Worm (Caenorhabditis elegans) whole organism, L3 larva: ENCODE measurements around the gene cyp-35B2.

Source experiments
- R02D3.7 ChIP-seq: fragments of 150-350 bp; optimal IDR thresholded peaks from 2 replicates; lab custom pipeline; 2014; ENCODE audit warnings: missing biosample characterization, missing genetic modification characterization
- ZK546.5 ChIP-seq: sonication (generic microtip); optimal IDR thresholded peaks from 2 replicates; lab custom pipeline; 2017; ENCODE audit warnings: missing biosample characterization, missing genetic modification characterization
- aly-2 ChIP-seq: fragments of 150-350 bp; optimal IDR thresholded peaks from 2 replicates; lab custom pipeline; 2014; ENCODE audit warnings: missing biosample characterization, missing genetic modification characterization
- ceh-16 ChIP-seq: sonication (generic microtip); optimal IDR thresholded peaks from 2 replicates; lab custom pipeline; 2017; ENCODE audit warnings: missing biosample characterization, missing genetic modification characterization
- ceh-28 ChIP-seq: fragments of 150-350 bp; optimal IDR thresholded peaks from 2 replicates; lab custom pipeline; 2014; ENCODE audit warnings: missing biosample characterization, missing genetic modification reagents, missing genetic modification characterization
- daf-12 ChIP-seq: fragments of 150-350 bp; optimal IDR thresholded peaks from 2 replicates; lab custom pipeline; 2014; ENCODE audit warnings: missing biosample characterization, missing genetic modification reagents, missing genetic modification characterization
- egl-27 ChIP-seq: sonication (generic microtip); optimal IDR thresholded peaks from 4 replicates; lab custom pipeline; 2017; ENCODE audit warnings: missing biosample characterization, missing genetic modification reagents, missing genetic modification characterization
- egl-5 ChIP-seq: fragments of 150-350 bp; optimal IDR thresholded peaks from 2 replicates; lab custom pipeline; 2017; ENCODE audit warnings: missing biosample characterization, missing genetic modification reagents, missing genetic modification characterization, inconsistent platforms
- elt-1 ChIP-seq: fragments of 150-350 bp; optimal IDR thresholded peaks from 2 replicates; lab custom pipeline; 2014; ENCODE audit warnings: missing biosample characterization, missing genetic modification characterization
- elt-2 ChIP-seq: sonication (generic microtip); optimal IDR thresholded peaks from 2 replicates; lab custom pipeline; 2016; ENCODE audit warnings: missing genetic modification reagents, mild to moderate bottlenecking, missing genetic modification characterization, missing compliant biosample characterization
- elt-3 ChIP-seq, 3 experiments: fragments of 150-350 bp in 1 of 3; sonication (generic microtip) in 2 of 3; optimal IDR thresholded peaks; 2 replicates in 2 of 3; 4 replicates in 1 of 3; lab custom pipeline; 2014 to 2017; ENCODE audit warnings: missing biosample characterization in 3 of 3, missing genetic modification characterization in 3 of 3
- eor-1 ChIP-seq, 2 experiments: fragments of 150-350 bp; optimal IDR thresholded peaks; 2 replicates each; lab custom pipeline; 2014 to 2018; ENCODE audit warnings: missing biosample characterization in 2 of 2, missing genetic modification characterization in 2 of 2
- fkh-10 ChIP-seq: sonication (generic microtip); optimal IDR thresholded peaks from 2 replicates; lab custom pipeline; 2017; ENCODE audit warnings: missing biosample characterization, missing genetic modification reagents, missing genetic modification characterization
- fos-1 ChIP-seq: fragments of 150-350 bp; optimal IDR thresholded peaks from 2 replicates; lab custom pipeline; 2014; ENCODE audit warnings: missing biosample characterization, missing genetic modification characterization
- hmg-11 ChIP-seq: sonication (generic microtip); optimal IDR thresholded peaks from 2 replicates; lab custom pipeline; 2016; ENCODE audit warnings: missing genetic modification characterization, missing compliant biosample characterization
- jun-1 ChIP-seq: fragments of 150-350 bp; optimal IDR thresholded peaks from 2 replicates; lab custom pipeline; 2014; ENCODE audit warnings: missing biosample characterization, missing genetic modification reagents, missing genetic modification characterization
- lin-15B ChIP-seq: fragments of 150-350 bp; optimal IDR thresholded peaks from 2 replicates; lab custom pipeline; 2014; ENCODE audit warnings: missing biosample characterization, missing genetic modification characterization
- lin-39 ChIP-seq: fragments of 150-350 bp; optimal IDR thresholded peaks from 2 replicates; lab custom pipeline; 2018; ENCODE audit warnings: missing biosample characterization, missing genetic modification reagents, missing genetic modification characterization
- mdl-1 ChIP-seq: fragments of 150-350 bp; optimal IDR thresholded peaks from 2 replicates; lab custom pipeline; 2014; ENCODE audit warnings: missing biosample characterization, missing genetic modification characterization
- mml-1 ChIP-seq: fragments of 150-350 bp; sonication (generic microtip); optimal IDR thresholded peaks from 3 replicates; lab custom pipeline; 2014; ENCODE audit warnings: missing biosample characterization, missing genetic modification characterization
- nhr-12 ChIP-seq: fragments of 150-350 bp; optimal IDR thresholded peaks from 2 replicates; lab custom pipeline; 2014; ENCODE audit warnings: missing biosample characterization, missing genetic modification characterization
- nhr-237 ChIP-seq: fragments of 150-350 bp; optimal IDR thresholded peaks from 2 replicates; lab custom pipeline; 2014; ENCODE audit warnings: missing biosample characterization, missing genetic modification characterization
- nhr-25 ChIP-seq: sonication (generic microtip); optimal IDR thresholded peaks from 2 replicates; lab custom pipeline; 2017; ENCODE audit warnings: missing biosample characterization, missing genetic modification characterization
- nhr-28 ChIP-seq: fragments of 150-350 bp; optimal IDR thresholded peaks from 2 replicates; lab custom pipeline; 2014; ENCODE audit warnings: missing biosample characterization, missing genetic modification characterization
- nhr-43 ChIP-seq: sonication (generic microtip); optimal IDR thresholded peaks from 2 replicates; lab custom pipeline; 2016; ENCODE audit warnings: mild to moderate bottlenecking, missing genetic modification characterization, missing compliant biosample characterization; ENCODE audit not compliant: poor library complexity, severe bottlenecking
- nhr-67 ChIP-seq: fragments of 150-350 bp; optimal IDR thresholded peaks from 2 replicates; lab custom pipeline; 2014; ENCODE audit warnings: missing biosample characterization, missing genetic modification characterization
- nhr-76 ChIP-seq: fragments of 150-350 bp; sonication (generic microtip); optimal IDR thresholded peaks from 5 replicates; lab custom pipeline; 2014; ENCODE audit warnings: missing biosample characterization, missing genetic modification characterization
- pqm-1 ChIP-seq: fragments of 150-350 bp; optimal IDR thresholded peaks from 2 replicates; lab custom pipeline; 2017; ENCODE audit warnings: missing biosample characterization, missing genetic modification characterization, inconsistent platforms
- sea-2 ChIP-seq: fragments of 150-350 bp; sonication (generic microtip); optimal IDR thresholded peaks from 4 replicates; lab custom pipeline; 2014; ENCODE audit warnings: missing biosample characterization, missing genetic modification reagents, missing genetic modification characterization
- snpc-4 ChIP-seq: fragments of 150-350 bp; optimal IDR thresholded peaks from 2 replicates; lab custom pipeline; 2014; ENCODE audit warnings: missing biosample characterization, missing genetic modification characterization
- tbx-2 ChIP-seq: sonication (generic microtip); optimal IDR thresholded peaks from 2 replicates; lab custom pipeline; 2016; ENCODE audit warnings: mild to moderate bottlenecking, missing genetic modification characterization, missing compliant biosample characterization
- unc-39 ChIP-seq: sonication (generic microtip); optimal IDR thresholded peaks from 4 replicates; lab custom pipeline; 2017; ENCODE audit warnings: missing biosample characterization, missing genetic modification characterization
- unc-62 ChIP-seq: fragments of 150-350 bp; sonication (generic microtip); optimal IDR thresholded peaks from 4 replicates; lab custom pipeline; 2014; ENCODE audit warnings: missing biosample characterization, missing genetic modification reagents, missing genetic modification characterization
- ztf-11 ChIP-seq: fragments of 150-350 bp; optimal IDR thresholded peaks from 2 replicates; lab custom pipeline; 2014; ENCODE audit warnings: missing biosample characterization, missing genetic modification characterization
- ztf-4 ChIP-seq: fragments of 150-350 bp; optimal IDR thresholded peaks from 2 replicates; lab custom pipeline; 2014; ENCODE audit warnings: missing biosample characterization, missing genetic modification characterization

Gene cyp-35B2

DNA sequence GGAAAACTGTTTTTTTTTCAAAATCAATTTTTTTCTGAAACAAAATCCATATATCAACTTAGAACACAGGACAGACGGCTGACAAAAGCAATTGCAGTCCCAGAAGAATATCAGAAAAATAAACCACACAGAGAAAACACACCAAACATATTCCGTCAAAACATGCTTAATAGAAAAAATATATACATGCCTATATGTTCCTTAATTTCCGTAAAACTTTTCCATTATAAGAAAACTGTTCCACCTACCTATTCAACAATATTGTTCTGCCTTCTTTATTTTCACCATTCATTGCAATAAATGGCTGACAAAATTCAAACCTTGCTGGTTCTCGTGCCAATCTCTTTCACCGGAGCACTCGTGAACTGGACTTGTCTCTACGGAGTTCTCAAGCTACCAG, 10.6 kb upstream of the cyp-35B2 start, which contains the start of gene srx-63:
TSS of gene srx-63 (plus strand) at position 301 of the 400 bp plus-strand sequence.
- TF ChIP-seq nhr-67 (tag; lab: Kevin White, UChicago) (no peak), fos-1 (tag; lab: Kevin White, UChicago) (no peak), hmg-11 (tag; lab: Kevin White, UChicago) (no peak), elt-2 (tag; lab: Kevin White, UChicago) (no peak), ceh-16 (no peak), egl-27 (tag; lab: Kevin White, UChicago) (no peak), nhr-28 (tag; lab: Kevin White, UChicago) (no peak), nhr-12 (no peak), mdl-1 (tag; lab: Kevin White, UChicago) (no peak), sea-2 (no peak), ZK546.5 (tag; lab: Kevin White, UChicago) (no peak), nhr-43 (tag; lab: Kevin White, UChicago) (no peak), R02D3.7 (tag; lab: Kevin White, UChicago) (no peak), nhr-237 (tag; lab: Kevin White, UChicago) (no peak), snpc-4 (no peak), daf-12 (tag; lab: Kevin White, UChicago) (no peak), unc-39 (no peak)

DNA sequence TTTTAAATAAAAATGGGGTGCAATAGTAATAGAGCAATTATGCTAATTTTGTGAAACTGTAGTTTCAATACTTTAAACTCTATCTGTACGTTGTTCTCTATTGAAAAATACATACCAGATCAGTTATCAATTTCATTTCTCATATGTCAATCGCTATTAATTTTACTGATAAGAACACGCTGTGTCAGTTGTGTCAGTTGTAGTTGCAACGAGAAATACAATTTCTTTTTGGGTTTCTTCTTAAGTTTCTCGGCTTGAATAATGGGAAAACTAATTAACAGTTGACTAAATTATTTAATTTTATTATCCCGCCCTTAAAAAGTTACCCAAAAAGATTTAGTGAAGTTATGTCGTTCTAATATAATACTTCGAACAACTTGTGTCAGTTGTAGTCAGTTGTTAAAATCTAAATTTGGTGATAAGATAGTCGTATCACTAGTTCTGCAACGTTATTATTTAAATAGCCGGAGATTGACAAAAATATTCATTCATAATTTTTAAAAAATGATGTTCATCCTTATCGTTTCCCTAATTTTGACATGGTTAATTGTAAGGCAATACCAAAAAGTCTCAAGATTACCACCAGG, 6.0 kb upstream of the cyp-35B2 start, which contains the start of gene cyp-35A5:
TSS of gene cyp-35A5 (plus strand) at position 435 of the 587 bp plus-strand sequence.
- TF ChIP-seq eor-1 (tag; optimal IDR thresholded peaks at IDR 0.05; lab: Kevin White, UChicago) (no peak), lin-39 (tag; lab: Kevin White, UChicago) (no peak), ztf-4 (no peak), nhr-12 (no peak), egl-27 (tag; lab: Kevin White, UChicago) (no peak), nhr-28 (tag; lab: Kevin White, UChicago) (no peak), nhr-25 (no peak), ceh-16 (no peak), elt-1 (tag; lab: Kevin White, UChicago) (no peak), tbx-2 (tag; lab: Kevin White, UChicago) (no peak), jun-1 (tag; lab: Kevin White, UChicago) (no peak), pqm-1 (tag; lab: Kevin White, UChicago) (peak; percentile 0), hmg-11 (tag; lab: Kevin White, UChicago) (no peak), elt-2 (tag; lab: Kevin White, UChicago) (peak; percentile 78)

DNA sequence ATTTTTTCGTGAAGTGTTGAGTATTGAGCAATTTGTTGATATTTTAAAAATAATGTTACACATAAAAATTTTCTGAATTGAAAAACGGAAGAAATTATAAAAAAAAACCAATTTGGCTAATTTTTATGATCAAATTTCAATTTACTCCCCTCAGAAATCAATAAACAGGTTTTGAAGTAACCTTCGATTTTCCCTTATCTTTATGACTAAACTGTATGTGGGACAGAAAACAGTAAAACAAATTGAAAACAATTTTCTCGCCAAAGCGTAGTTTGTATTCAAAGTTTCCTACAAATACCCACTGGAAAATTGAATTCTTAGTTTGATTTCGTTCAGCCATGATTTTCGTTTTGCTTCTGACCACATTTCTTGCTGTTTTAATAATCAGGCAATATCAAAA, 3.2 kb upstream of the cyp-35B2 start, which contains the start of gene cyp-35B1:
TSS of gene cyp-35B1 (plus strand) at position 244 of the 400 bp plus-strand sequence.
- TF ChIP-seq elt-3 (tag; optimal IDR thresholded peaks at IDR 0.05; lab: Kevin White, UChicago) (no peak), nhr-67 (tag; lab: Kevin White, UChicago) (no peak), nhr-76 (tag; lab: Kevin White, UChicago) (no peak), hmg-11 (tag; lab: Kevin White, UChicago) (no peak), R02D3.7 (tag; lab: Kevin White, UChicago) (no peak), ceh-28 (tag; lab: Kevin White, UChicago) (peak; percentile 19), daf-12 (tag; lab: Kevin White, UChicago) (no peak), unc-39 (no peak)

DNA sequence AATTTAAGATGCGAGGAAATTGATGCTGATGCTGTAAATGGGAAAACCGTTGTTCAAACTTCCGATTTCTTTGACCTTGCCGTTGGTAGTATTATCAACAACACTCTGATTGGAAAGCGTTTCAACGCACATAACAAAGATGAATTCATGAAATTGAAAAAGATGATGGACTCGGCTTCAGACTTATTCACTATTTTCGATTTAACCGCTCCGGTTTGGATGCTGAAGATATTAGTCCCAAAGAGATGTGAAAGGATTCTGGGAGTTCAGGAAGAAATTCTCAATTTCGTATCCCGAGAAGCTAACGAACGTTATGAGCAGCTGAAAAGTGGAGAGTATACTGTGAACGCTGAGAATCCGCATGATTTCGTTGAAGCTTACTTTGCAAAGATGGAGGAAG, 1.4 kb downstream of the cyp-35B2 start:
- TF ChIP-seq egl-5 (no peak), hmg-11 (tag; lab: Kevin White, UChicago) (no peak), ceh-28 (tag; lab: Kevin White, UChicago) (no peak), lin-39 (tag; lab: Kevin White, UChicago) (no peak), elt-1 (tag; lab: Kevin White, UChicago) (no peak), nhr-43 (tag; lab: Kevin White, UChicago) (no peak), mml-1 (tag; lab: Kevin White, UChicago) (no peak), unc-39 (no peak), tbx-2 (tag; lab: Kevin White, UChicago) (no peak), sea-2 (no peak), nhr-237 (tag; lab: Kevin White, UChicago) (no peak), daf-12 (tag; lab: Kevin White, UChicago) (no peak), eor-1 (tag; optimal IDR thresholded peaks at IDR 0.05; lab: Kevin White, UChicago) (no peak), pqm-1 (tag; lab: Kevin White, UChicago) (no peak), fkh-10 (GFP tag; lab: Kevin White, UChicago) (no peak), unc-62 (GFP tag; lab: Kevin White, UChicago) (no peak), aly-2 (no peak), lin-15B (tag; lab: Kevin White, UChicago) (no peak), elt-3 (tag; optimal IDR thresholded peaks at IDR 0.05; lab: Kevin White, UChicago) (no peak), ztf-11 (tag; lab: Kevin White, UChicago) (no peak)
